Worm (Caenorhabditis elegans) whole organism, L3 larva: ENCODE results near the gene fbxa-82.

Experiments used
- sea-2 ChIP-seq: fragments of 150-350 bp; sonication (generic microtip); optimal IDR thresholded peaks from 4 replicates; lab custom pipeline; 2014; ENCODE audit warnings: missing biosample characterization, missing genetic modification reagents, missing genetic modification characterization
- unc-62 ChIP-seq: fragments of 150-350 bp; sonication (generic microtip); optimal IDR thresholded peaks from 4 replicates; lab custom pipeline; 2014; ENCODE audit warnings: missing biosample characterization, missing genetic modification reagents, missing genetic modification characterization

- no peak for TF ChIP-seq sea-2 (GFP tag; lab: Kevin White, UChicago)
- no peak for TF ChIP-seq unc-62
These were observed 13.6 kb upstream of the fbxa-82 start, which contains the start of gene otub-1 for ce11 chrV:15065837-15066348.
